Worm (Caenorhabditis elegans) whole organism, L2 larva: ENCODE results near the gene W08G11.3.

ENCODE experiments used
- C34F6.9 ChIP-seq: fragments of 150-350 bp; optimal IDR thresholded peaks from 2 replicates; lab custom pipeline; 2014; ENCODE audit warnings: missing biosample characterization, missing genetic modification characterization
- R02D3.7 ChIP-seq: fragments of 150-350 bp; optimal IDR thresholded peaks from 2 replicates; lab custom pipeline; 2014; ENCODE audit warnings: missing biosample characterization, missing genetic modification characterization
- Y55F3AM.14 ChIP-seq: fragments of 200-800 bp; sonication (Bioruptor generic); optimal IDR thresholded peaks from 2 replicates; lab custom pipeline; 2018; ENCODE audit warnings: mild to moderate bottlenecking, missing genetic modification characterization, missing compliant biosample characterization
- alr-1 ChIP-seq: fragments of 150-350 bp; optimal IDR thresholded peaks from 2 replicates; lab custom pipeline; 2014; ENCODE audit warnings: missing biosample characterization, missing genetic modification characterization
- aly-2 ChIP-seq: fragments of 150-350 bp; optimal IDR thresholded peaks from 2 replicates; lab custom pipeline; 2014; ENCODE audit warnings: missing biosample characterization, missing genetic modification characterization
- ama-1 ChIP-seq: fragments of 150-350 bp; optimal IDR thresholded peaks from 2 replicates; lab custom pipeline; 2018; ENCODE audit warnings: inconsistent platforms
- blmp-1 ChIP-seq: sonication (generic microtip); optimal IDR thresholded peaks from 2 replicates; lab custom pipeline; 2017; ENCODE audit warnings: missing genetic modification characterization, mild to moderate bottlenecking, missing compliant biosample characterization, antibody characterized with exemption, moderate library complexity; ENCODE audit not compliant: insufficient read depth
- ceh-16 ChIP-seq: fragments of 150-350 bp; optimal IDR thresholded peaks from 2 replicates; lab custom pipeline; 2014; ENCODE audit warnings: missing biosample characterization, missing genetic modification characterization
- ceh-82 ChIP-seq: fragments of 150-350 bp; optimal IDR thresholded peaks from 2 replicates; lab custom pipeline; 2014; ENCODE audit warnings: missing biosample characterization, missing genetic modification characterization
- egl-27 ChIP-seq: sonication (generic microtip); optimal IDR thresholded peaks from 3 replicates; lab custom pipeline; 2017; ENCODE audit warnings: missing biosample characterization, missing genetic modification reagents, missing genetic modification characterization
- elt-1 ChIP-seq: fragments of 150-350 bp; optimal IDR thresholded peaks from 2 replicates; lab custom pipeline; 2014; ENCODE audit warnings: missing biosample characterization, missing genetic modification characterization
- elt-3 ChIP-seq: sonication (generic microtip); optimal IDR thresholded peaks from 2 replicates; lab custom pipeline; 2017; ENCODE audit warnings: missing biosample characterization, missing genetic modification characterization
- fos-1 ChIP-seq: fragments of 150-350 bp; optimal IDR thresholded peaks from 2 replicates; lab custom pipeline; 2014; ENCODE audit warnings: missing biosample characterization, missing genetic modification characterization
- gmeb-1 ChIP-seq: fragments of 150-350 bp; optimal IDR thresholded peaks from 2 replicates; lab custom pipeline; 2014; ENCODE audit warnings: missing biosample characterization, missing genetic modification characterization
- lin-11 ChIP-seq: fragments of 150-350 bp; sonication (generic microtip); optimal IDR thresholded peaks from 2 replicates; lab custom pipeline; 2014; ENCODE audit warnings: missing biosample characterization, missing genetic modification characterization, inconsistent platforms, mixed read lengths
- lin-13 ChIP-seq: fragments of 150-350 bp; optimal IDR thresholded peaks from 2 replicates; lab custom pipeline; 2014; ENCODE audit warnings: missing biosample characterization, missing genetic modification reagents, missing genetic modification characterization
- lin-39 ChIP-seq: fragments of 150-350 bp; optimal IDR thresholded peaks from 2 replicates; lab custom pipeline; 2014; ENCODE audit warnings: missing biosample characterization, missing genetic modification reagents, missing genetic modification characterization
- lsy-2 ChIP-seq, 2 experiments: fragments of 150-350 bp in 1 of 2; sonication (generic microtip) in 1 of 2; optimal IDR thresholded peaks; 2 replicates each; lab custom pipeline; 2014 to 2017; ENCODE audit warnings: missing biosample characterization in 2 of 2, missing genetic modification characterization in 2 of 2
- mbf-1 ChIP-seq: sonication (generic microtip); optimal IDR thresholded peaks from 2 replicates; lab custom pipeline; 2017; ENCODE audit warnings: missing biosample characterization, missing genetic modification characterization
- nhr-10 ChIP-seq: sonication (generic microtip); optimal IDR thresholded peaks from 2 replicates; lab custom pipeline; 2017; ENCODE audit warnings: missing biosample characterization, missing genetic modification characterization
- nhr-11 ChIP-seq: fragments of 150-350 bp; optimal IDR thresholded peaks from 2 replicates; lab custom pipeline; 2014; ENCODE audit warnings: missing biosample characterization, missing genetic modification characterization
- nhr-12 ChIP-seq: fragments of 150-350 bp; optimal IDR thresholded peaks from 2 replicates; lab custom pipeline; 2014; ENCODE audit warnings: missing biosample characterization, missing genetic modification characterization
- nhr-129 ChIP-seq: fragments of 150-350 bp; optimal IDR thresholded peaks from 2 replicates; lab custom pipeline; 2014; ENCODE audit warnings: missing biosample characterization, missing genetic modification characterization
- nhr-237 ChIP-seq: fragments of 150-350 bp; optimal IDR thresholded peaks from 2 replicates; lab custom pipeline; 2014; ENCODE audit warnings: missing biosample characterization, missing genetic modification characterization
- nhr-25 ChIP-seq: fragments of 150-350 bp; sonication (generic microtip); optimal IDR thresholded peaks from 3 replicates; lab custom pipeline; 2014; ENCODE audit warnings: missing biosample characterization, missing genetic modification characterization
- nhr-6 ChIP-seq: fragments of 150-350 bp; optimal IDR thresholded peaks from 2 replicates; lab custom pipeline; 2014; ENCODE audit warnings: missing biosample characterization, missing genetic modification characterization
- nhr-77 ChIP-seq: fragments of 150-350 bp; optimal IDR thresholded peaks from 2 replicates; lab custom pipeline; 2014; ENCODE audit warnings: missing biosample characterization, missing genetic modification characterization
- peb-1 ChIP-seq: fragments of 150-350 bp; optimal IDR thresholded peaks from 2 replicates; lab custom pipeline; 2014; ENCODE audit warnings: missing biosample characterization, missing genetic modification characterization
- sem-4 ChIP-seq: fragments of 150-350 bp; optimal IDR thresholded peaks from 2 replicates; lab custom pipeline; 2014; ENCODE audit warnings: missing biosample characterization, missing genetic modification reagents, missing genetic modification characterization
- skn-1 ChIP-seq: sonication (generic microtip); optimal IDR thresholded peaks from 2 replicates; lab custom pipeline; 2017; ENCODE audit warnings: missing biosample characterization, missing genetic modification characterization
- sma-3 ChIP-seq: sonication (generic microtip); optimal IDR thresholded peaks from 2 replicates; lab custom pipeline; 2016; ENCODE audit warnings: missing genetic modification reagents, missing genetic modification characterization, missing compliant biosample characterization
- snpc-4 ChIP-seq: fragments of 150-350 bp; optimal IDR thresholded peaks from 2 replicates; lab custom pipeline; 2014; ENCODE audit warnings: missing biosample characterization, missing genetic modification characterization
- unc-55 ChIP-seq: fragments of 150-350 bp; sonication (generic microtip); optimal IDR thresholded peaks from 3 replicates; lab custom pipeline; 2014; ENCODE audit warnings: missing biosample characterization, missing genetic modification reagents, missing genetic modification characterization
- unc-62 ChIP-seq: fragments of 150-350 bp; optimal IDR thresholded peaks from 2 replicates; lab custom pipeline; 2014; ENCODE audit warnings: missing biosample characterization, missing genetic modification reagents, missing genetic modification characterization
- zag-1 ChIP-seq: fragments of 150-350 bp; optimal IDR thresholded peaks from 2 replicates; lab custom pipeline; 2014; ENCODE audit warnings: missing biosample characterization, missing genetic modification characterization
- ztf-1 ChIP-seq: fragments of 200-800 bp; sonication (Bioruptor generic); conservative IDR thresholded peaks from 2 replicates; pipeline ENCODE4 v1.3.6; 2022; ENCODE audit warnings: missing genetic modification characterization, missing compliant biosample characterization
- ztf-11 ChIP-seq: sonication (generic microtip); optimal IDR thresholded peaks from 2 replicates; lab custom pipeline; 2017; ENCODE audit warnings: missing biosample characterization, missing genetic modification characterization
- ztf-4 ChIP-seq: fragments of 150-350 bp; optimal IDR thresholded peaks from 2 replicates; lab custom pipeline; 2014; ENCODE audit warnings: missing biosample characterization, missing genetic modification characterization

The W08G11.3 gene

DNA sequence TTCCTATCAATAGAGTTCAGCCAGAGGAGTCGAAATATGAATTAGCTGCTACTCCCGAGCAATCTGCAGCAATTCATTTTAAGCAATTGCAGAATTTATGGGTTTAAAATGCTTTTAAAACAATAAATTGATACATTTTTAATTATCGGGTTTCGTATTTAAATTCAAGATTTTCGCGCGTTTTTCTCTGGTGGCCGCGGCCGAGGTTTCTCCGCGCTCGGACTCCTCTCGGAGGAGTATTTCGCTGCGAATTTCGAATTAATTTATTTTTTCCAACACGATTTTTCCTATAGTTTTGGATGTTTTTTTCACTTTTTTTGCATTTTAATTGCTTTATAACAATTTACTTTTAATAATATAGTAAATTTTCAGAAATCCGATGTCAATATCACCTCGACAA lies 34.0 kb downstream of the W08G11.3 start, which contains the start of gene F13A7.14 (continued):
- no peak for TF ChIP-seq alr-1 (tag; lab: Kevin White, UChicago)
- no peak for TF ChIP-seq nhr-12 (tag; lab: Kevin White, UChicago)
- TF ChIP-seq elt-3 (tag; lab: Kevin White, UChicago): no peak
- peak; percentile 89 for TF ChIP-seq sma-3
- peak; percentile 72 for TF ChIP-seq C34F6.9 (tag; lab: Kevin White, UChicago)
- TF ChIP-seq peb-1 (tag; lab: Kevin White, UChicago): no peak
- TF ChIP-seq lsy-2 (tag; optimal IDR thresholded peaks at IDR 0.05; lab: Kevin White, UChicago): peak; percentile 58 to 83
- peak; percentile 40 for TF ChIP-seq nhr-10
- peak; percentile 68 for TF ChIP-seq nhr-25
- no peak for TF ChIP-seq ztf-11 (tag; lab: Kevin White, UChicago)
- TF ChIP-seq ceh-82 (tag; lab: Kevin White, UChicago): no peak
- TF ChIP-seq ceh-16 (tag; lab: Kevin White, UChicago): peak; percentile 77
- peak; percentile 58 for TF ChIP-seq sem-4 (tag; lab: Kevin White, UChicago)
- TF ChIP-seq lin-13 (GFP tag; lab: Kevin White, UChicago): peak; percentile 79
- TF ChIP-seq unc-62 (GFP tag; lab: Kevin White, UChicago): no peak
- no peak for TF ChIP-seq nhr-237 (tag; lab: Kevin White, UChicago)
- TF ChIP-seq lin-11 (tag; lab: Kevin White, UChicago): peak; percentile 64
- TF ChIP-seq snpc-4 (tag; lab: Kevin White, UChicago): no peak
- TF ChIP-seq nhr-129 (tag; lab: Kevin White, UChicago): no peak
- TF ChIP-seq egl-27: peak; percentile 61
- no peak for TF ChIP-seq ztf-1 (GFP tag; lab: Robert Waterston, UW)
- TF ChIP-seq gmeb-1: peak; percentile 97
- TF ChIP-seq nhr-77 (tag; lab: Kevin White, UChicago): no peak

DNA sequence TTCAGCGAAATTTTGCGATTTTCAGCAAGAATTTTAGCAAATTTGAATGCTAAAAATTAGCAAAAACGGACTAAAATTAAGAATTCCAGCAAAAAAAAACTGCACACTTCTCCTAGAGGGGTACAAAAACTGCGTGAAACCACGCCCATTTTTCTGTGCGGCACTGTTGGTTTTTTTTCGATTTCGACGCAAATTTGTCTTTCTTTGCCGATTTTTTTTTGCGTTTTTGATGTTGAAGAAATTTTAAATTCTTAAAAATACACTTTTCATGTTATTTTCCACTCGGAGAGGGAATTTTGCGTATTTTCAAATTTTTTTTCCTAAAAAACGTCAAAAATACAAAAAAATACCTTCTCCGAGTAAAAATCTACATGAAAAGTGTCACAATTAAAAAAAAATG lies 36.5 kb downstream of the W08G11.3 start, which contains the start of gene syp-1:
Gene syp-1 (plus strand): TSS at position 301 of the 400 bp plus-strand sequence.
- TF ChIP-seq lin-11 (tag; lab: Kevin White, UChicago) (no peak), nhr-12 (tag; lab: Kevin White, UChicago) (no peak), aly-2 (tag; lab: Kevin White, UChicago) (no peak), skn-1 (tag; lab: Kevin White, UChicago) (no peak), zag-1 (no peak), snpc-4 (tag; lab: Kevin White, UChicago) (no peak), egl-27 (no peak), ztf-4 (no peak), nhr-129 (tag; lab: Kevin White, UChicago) (no peak), gmeb-1 (no peak)

DNA sequence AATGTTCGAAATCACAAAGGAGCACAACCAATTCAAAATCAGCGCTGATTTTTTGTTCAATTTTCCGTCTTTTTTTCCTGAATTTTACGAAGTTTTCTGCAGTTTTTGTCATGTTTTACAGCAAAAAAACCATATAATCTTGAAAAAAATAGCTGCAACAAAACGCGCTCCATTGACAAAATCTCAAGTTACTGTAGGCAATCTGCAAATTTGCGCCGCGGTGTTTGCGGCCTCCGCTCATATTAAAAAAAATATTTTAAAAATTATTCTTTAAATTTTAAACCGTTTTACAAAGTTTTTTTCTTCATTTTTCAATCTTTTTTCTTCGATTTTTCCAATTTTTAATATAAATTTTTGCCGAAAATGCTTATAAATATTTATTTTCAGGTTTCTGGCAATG lies 37.9 kb downstream of the W08G11.3 start:
- TF ChIP-seq elt-1 (tag; lab: Kevin White, UChicago) (no peak), Y55F3AM.14 (GFP tag; lab: Kevin White, UChicago) (no peak), R02D3.7 (no peak), egl-27 (no peak), peb-1 (tag; lab: Kevin White, UChicago) (no peak)
- TF ChIP-seq, all 48 proteins: peak for 0

DNA sequence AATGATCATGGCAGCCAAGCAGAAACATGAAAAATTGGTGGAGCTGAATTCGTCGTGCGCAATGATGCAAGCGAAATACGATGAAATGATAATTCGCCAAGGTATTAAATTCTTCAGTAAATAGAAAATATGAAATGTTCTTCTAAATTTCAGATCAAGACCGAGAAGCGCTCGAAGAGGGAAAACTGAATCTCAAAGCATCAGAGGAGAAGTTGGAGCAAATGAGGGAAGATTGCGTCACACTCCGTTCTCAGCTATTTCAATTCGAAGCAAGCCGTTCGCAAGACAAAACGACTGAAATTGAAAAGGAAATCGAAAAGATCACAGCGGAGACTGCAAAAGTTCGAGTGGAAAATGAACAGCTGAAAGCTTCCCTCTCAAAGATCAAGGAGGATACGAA lies 38.9 kb downstream of the W08G11.3 start:
- TF ChIP-seq nhr-6 (tag; lab: Kevin White, UChicago): no peak
- TF ChIP-seq nhr-237 (tag; lab: Kevin White, UChicago): no peak
- TF ChIP-seq lin-39: no peak
- TF ChIP-seq blmp-1 (tag; lab: Kevin White, UChicago): no peak
- no peak for TF ChIP-seq nhr-11 (tag; lab: Kevin White, UChicago)
- no peak for TF ChIP-seq ztf-4
- no peak for TF ChIP-seq elt-1 (tag; lab: Kevin White, UChicago)
- no peak for TF ChIP-seq ztf-11 (tag; lab: Kevin White, UChicago)
- no peak for TF ChIP-seq unc-55 (GFP tag; lab: Kevin White, UChicago)
- TF ChIP-seq skn-1 (tag; lab: Kevin White, UChicago): no peak
- no peak for TF ChIP-seq elt-3 (tag; lab: Kevin White, UChicago)
- TF ChIP-seq peb-1 (tag; lab: Kevin White, UChicago): no peak
- no peak for TF ChIP-seq nhr-12 (tag; lab: Kevin White, UChicago)
- TF ChIP-seq nhr-77 (tag; lab: Kevin White, UChicago): no peak
- TF ChIP-seq ama-1: no peak
- no peak for TF ChIP-seq lsy-2 (tag; optimal IDR thresholded peaks at IDR 0.05; lab: Kevin White, UChicago)
- no peak for TF ChIP-seq mbf-1 (tag; lab: Kevin White, UChicago)
- no peak for TF ChIP-seq ztf-1 (GFP tag; lab: Robert Waterston, UW)
- TF ChIP-seq unc-62 (GFP tag; lab: Kevin White, UChicago): no peak
- TF ChIP-seq fos-1 (tag; lab: Kevin White, UChicago): no peak
- TF ChIP-seq, all 48 proteins: peak for 0
